Worm (Caenorhabditis elegans) whole organism, L4 larva: ENCODE results near the gene ddx-35.
A peak's percentile ranks its signal among the peaks of the same experiment; 100 is the strongest.

Experiments
- D1046.2 ChIP-seq: fragments of 200-800 bp; sonication (Bioruptor generic); IDR thresholded peaks from 2 replicates; pipeline ENCODE4 v1.3.6; 2022; ENCODE audit warnings: missing genetic modification characterization, missing compliant biosample characterization
- T20F7.1 ChIP-seq: fragments of 200-800 bp; sonication (Bioruptor generic); optimal IDR thresholded peaks from 2 replicates; lab custom pipeline; 2018; ENCODE audit warnings: mild to moderate bottlenecking, missing genetic modification characterization, missing compliant biosample characterization
- Y48G9A.11 ChIP-seq: fragments of 200-800 bp; sonication (Bioruptor generic); IDR thresholded peaks from 2 replicates; pipeline ENCODE4 v1.3.6; 2022; ENCODE audit warnings: missing genetic modification reagents, missing genetic modification characterization, missing compliant biosample characterization
- Y5F2A.4 ChIP-seq: fragments of 200-800 bp; sonication (Bioruptor generic); optimal IDR thresholded peaks from 2 replicates; lab custom pipeline; 2018; ENCODE audit warnings: mild to moderate bottlenecking, missing genetic modification characterization, missing compliant biosample characterization
- ZK546.5 ChIP-seq, 2 experiments: sonication (generic microtip); optimal IDR thresholded peaks; 2 replicates each; lab custom pipeline; 2017; ENCODE audit warnings: missing biosample characterization in 2 of 2, missing genetic modification characterization in 2 of 2
- aha-1 ChIP-seq: fragments of 150-350 bp; peaks from one replicate; lab custom pipeline; 2014; ENCODE audit warnings: missing biosample characterization, missing genetic modification characterization
- aly-2 ChIP-seq: sonication (generic microtip); optimal IDR thresholded peaks from 2 replicates; lab custom pipeline; 2018; ENCODE audit warnings: missing biosample characterization, missing genetic modification characterization
- ama-1 ChIP-seq: fragments of 150-350 bp; optimal IDR thresholded peaks from 2 replicates; lab custom pipeline; 2014; ENCODE audit warnings: inconsistent platforms, mixed read lengths
- ceh-28 ChIP-seq: fragments of 150-350 bp; optimal IDR thresholded peaks from 2 replicates; lab custom pipeline; 2014; ENCODE audit warnings: missing biosample characterization, missing genetic modification reagents, missing genetic modification characterization
- ceh-62 ChIP-seq: sonication (generic microtip); optimal IDR thresholded peaks from 2 replicates; lab custom pipeline; 2017; ENCODE audit warnings: missing biosample characterization, missing genetic modification characterization
- ceh-82 ChIP-seq: sonication (generic microtip); optimal IDR thresholded peaks from 2 replicates; lab custom pipeline; 2017; ENCODE audit warnings: missing biosample characterization, missing genetic modification characterization
- cey-2 ChIP-seq: sonication (generic microtip); optimal IDR thresholded peaks from 3 replicates; lab custom pipeline; 2017; ENCODE audit warnings: missing genetic modification characterization, mild to moderate bottlenecking, missing compliant biosample characterization, antibody characterized with exemption, borderline replicate concordance; ENCODE audit not compliant: insufficient read depth
- ctbp-1 ChIP-seq: fragments of 200-800 bp; sonication (Bioruptor generic); IDR thresholded peaks from 2 replicates; pipeline ENCODE4 v1.3.6; 2022; ENCODE audit warnings: missing genetic modification reagents, missing genetic modification characterization, missing compliant biosample characterization
- daf-19 ChIP-seq: fragments of 200-800 bp; sonication (Bioruptor generic); conservative IDR thresholded peaks from 2 replicates; pipeline ENCODE4 v1.3.6; 2022; ENCODE audit warnings: missing genetic modification characterization, missing compliant biosample characterization
- daf-8 ChIP-seq: fragments of 200-800 bp; sonication (Bioruptor generic); IDR thresholded peaks from 2 replicates; pipeline ENCODE4 v1.3.6; 2022; ENCODE audit warnings: missing genetic modification characterization, missing compliant biosample characterization
- dpl-1 ChIP-seq: fragments of 150-350 bp; optimal IDR thresholded peaks from 2 replicates; lab custom pipeline; 2014; ENCODE audit warnings: missing biosample characterization, missing genetic modification reagents, missing genetic modification characterization
- egl-27 ChIP-seq: sonication (generic microtip); optimal IDR thresholded peaks from 3 replicates; lab custom pipeline; 2017; ENCODE audit warnings: missing biosample characterization, missing genetic modification reagents, missing genetic modification characterization
- hmg-1.1 ChIP-seq: fragments of 200-800 bp; sonication (Bioruptor generic); IDR thresholded peaks from 2 replicates; pipeline ENCODE4 v1.3.6; 2022; ENCODE audit warnings: missing genetic modification reagents, missing genetic modification characterization, missing compliant biosample characterization
- lim-7 ChIP-seq: fragments of 200-800 bp; sonication (Bioruptor generic); IDR thresholded peaks from 2 replicates; pipeline ENCODE4 v1.3.6; 2022; ENCODE audit warnings: missing genetic modification characterization, missing compliant biosample characterization
- lin-1 ChIP-seq: fragments of 200-800 bp; sonication (Bioruptor generic); IDR thresholded peaks from 2 replicates; pipeline ENCODE4 v1.3.6; 2022; ENCODE audit warnings: missing genetic modification reagents, missing genetic modification characterization, missing compliant biosample characterization
- lin-13 ChIP-seq: fragments of 150-350 bp; optimal IDR thresholded peaks from 2 replicates; lab custom pipeline; 2014; ENCODE audit warnings: missing biosample characterization, missing genetic modification reagents, missing genetic modification characterization
- lin-15B ChIP-seq: fragments of 150-350 bp; sonication (generic microtip); optimal IDR thresholded peaks from 3 replicates; lab custom pipeline; 2014; ENCODE audit warnings: missing biosample characterization, missing genetic modification characterization
- lsy-2 ChIP-seq, 2 experiments: fragments of 150-350 bp in 1 of 2; sonication (generic microtip) in 1 of 2; optimal IDR thresholded peaks; 2 replicates each; lab custom pipeline; 2014 to 2017; ENCODE audit warnings: missing biosample characterization in 2 of 2, missing genetic modification characterization in 2 of 2
- madf-5 ChIP-seq, 2 experiments: fragments of 200-800 bp; sonication (Bioruptor generic); IDR thresholded peaks; 2 replicates each; pipeline ENCODE4 v1.3.6; 2022; ENCODE audit warnings: missing compliant biosample characterization in 2 of 2, missing genetic modification characterization in 2 of 2
- mep-1 ChIP-seq: fragments of 150-350 bp; sonication (generic microtip); optimal IDR thresholded peaks from 3 replicates; lab custom pipeline; 2014; ENCODE audit warnings: missing biosample characterization, missing genetic modification characterization
- mes-2 ChIP-seq: sonication (generic microtip); optimal IDR thresholded peaks from 2 replicates; lab custom pipeline; 2016; ENCODE audit warnings: missing genotype, mild to moderate bottlenecking, missing genetic modification characterization, missing compliant biosample characterization; ENCODE audit not compliant: poor library complexity, severe bottlenecking
- nhr-41 ChIP-seq: fragments of 200-800 bp; sonication (Bioruptor generic); IDR thresholded peaks from 2 replicates; pipeline ENCODE4 v1.3.6; 2022; ENCODE audit warnings: missing genetic modification reagents, missing genetic modification characterization, missing compliant biosample characterization
- nhr-48 ChIP-seq: sonication (generic microtip); optimal IDR thresholded peaks from 2 replicates; lab custom pipeline; 2016; ENCODE audit warnings: mild to moderate bottlenecking, missing genetic modification characterization, missing compliant biosample characterization
- php-3 ChIP-seq: fragments of 200-800 bp; sonication (Bioruptor generic); IDR thresholded peaks from 2 replicates; pipeline ENCODE4 v1.3.6; 2022; ENCODE audit warnings: missing genetic modification reagents, missing genetic modification characterization, missing compliant biosample characterization
- set-16 ChIP-seq: fragments of 200-800 bp; sonication (Bioruptor generic); IDR thresholded peaks from 2 replicates; pipeline ENCODE4 v1.3.6; 2022; ENCODE audit warnings: missing genetic modification reagents, missing genetic modification characterization, missing compliant biosample characterization
- skn-1 ChIP-seq: fragments of 150-350 bp; optimal IDR thresholded peaks from 2 replicates; lab custom pipeline; 2014; ENCODE audit warnings: missing biosample characterization, missing genetic modification characterization
- snpc-1.2 ChIP-seq: fragments of 200-800 bp; sonication (Bioruptor generic); IDR thresholded peaks from 2 replicates; pipeline ENCODE4 v1.3.6; 2022; ENCODE audit warnings: missing genetic modification reagents, missing genetic modification characterization, missing compliant biosample characterization
- spr-1 ChIP-seq: sonication (generic microtip); optimal IDR thresholded peaks from 2 replicates; lab custom pipeline; 2016; ENCODE audit warnings: mild to moderate bottlenecking, missing genetic modification characterization, missing compliant biosample characterization
- tag-97 ChIP-seq: fragments of 200-800 bp; sonication (Bioruptor generic); IDR thresholded peaks from 2 replicates; pipeline ENCODE4 v1.3.6; 2022; ENCODE audit warnings: missing genetic modification characterization, missing compliant biosample characterization
- zip-11 ChIP-seq: fragments of 200-800 bp; sonication (Bioruptor generic); IDR thresholded peaks from 2 replicates; pipeline ENCODE4 v1.3.6; 2022; ENCODE audit warnings: missing genetic modification characterization, missing compliant biosample characterization

ddx-35 gene

ce11 chrIII:1598927-1599326 is 44.7 kb upstream of the ddx-35 start (continued):
- TF ChIP-seq daf-8 (GFP tag; lab: Robert Waterston, UW) (0 out of 2 replicates have a peak, but pooled peaks have one; percentile 36), mes-2 (tag; lab: Kevin White, UChicago) (peak; percentile 25), daf-19 (GFP tag; lab: Robert Waterston, UW) (peak; percentile 74), madf-5 (GFP tag; IDR thresholded peaks at IDR 0.05; lab: Robert Waterston, UW) (0 out of 4 replicates have a peak, but pooled peaks have one; percentile 7 to 66), nhr-41 (GFP tag; lab: Robert Waterston, UW) (no peak), egl-27 (tag; lab: Kevin White, UChicago) (no peak), Y48G9A.11 (GFP tag; lab: Robert Waterston, UW) (peak; percentile 46; the same call in 1 of the 2 replicates), lin-13 (peak; percentile 81), lim-7 (peak; percentile 75), ZK546.5 (tag; optimal IDR thresholded peaks at IDR 0.05; lab: Kevin White, UChicago) (no peak), snpc-1.2 (peak; percentile 46; the same call in 1 of the 2 replicates)

- TF ChIP-seq ceh-28: no peak
- peak; percentile 28 for TF ChIP-seq mep-1 (tag; lab: Kevin White, UChicago)
- TF ChIP-seq aha-1 (tag; lab: Kevin White, UChicago): peak; percentile 87
- no peak for TF ChIP-seq set-16 (GFP tag; lab: Robert Waterston, UW)
- TF ChIP-seq lsy-2 (tag; optimal IDR thresholded peaks at IDR 0.05; lab: Kevin White, UChicago): peak in 1 of 2 experiments; percentile 57
- TF ChIP-seq spr-1 (tag; lab: Kevin White, UChicago): no peak
- no peak for TF ChIP-seq lin-15B
- no peak for TF ChIP-seq T20F7.1 (GFP tag; lab: Kevin White, UChicago)
- 0 out of 2 replicates have a peak, but pooled peaks have one; percentile 15 for TF ChIP-seq ctbp-1 (GFP tag; lab: Robert Waterston, UW)
- no peak for TF ChIP-seq lin-1 (GFP tag; lab: Robert Waterston, UW)
- no peak for TF ChIP-seq zip-11 (GFP tag; lab: Robert Waterston, UW)
- no peak for TF ChIP-seq Y5F2A.4
- no peak for TF ChIP-seq php-3 (GFP tag; lab: Robert Waterston, UW)
- no peak for TF ChIP-seq tag-97 (GFP tag; lab: Robert Waterston, UW)
- no peak for TF ChIP-seq D1046.2 (GFP tag; lab: Robert Waterston, UW)
- no peak for TF ChIP-seq ZK546.5 (tag; optimal IDR thresholded peaks at IDR 0.05; lab: Kevin White, UChicago)
- TF ChIP-seq hmg-1.1 (GFP tag; lab: Robert Waterston, UW): peak; percentile 64
- TF ChIP-seq ceh-62 (tag; lab: Kevin White, UChicago): no peak
- no peak for TF ChIP-seq ceh-82 (tag; lab: Kevin White, UChicago)
- TF ChIP-seq ama-1 (lab: Kevin White, UChicago): peak; percentile 11
- no peak for TF ChIP-seq cey-2 (tag; lab: Kevin White, UChicago)
- peak; percentile 16 for TF ChIP-seq dpl-1
Observed at ce11 chrIII:1591681-1592080, 37.4 kb upstream of the ddx-35 start.

ce11 chrIII:1584216-1584715 is 30.0 kb upstream of the ddx-35 start:
- TF ChIP-seq aha-1 (tag; lab: Kevin White, UChicago) (peak; percentile 74), ceh-28 (peak; percentile 91), nhr-48 (tag; lab: Kevin White, UChicago) (no peak)
- TF ChIP-seq, all 104 proteins: peak for 2

- TF ChIP-seq skn-1 (tag; lab: Kevin White, UChicago) (no peak), aly-2 (no peak), ceh-28 (peak; percentile 97), ama-1 (lab: Kevin White, UChicago) (no peak)
Observed at ce11 chrIII:1583529-1583928, 29.3 kb upstream of the ddx-35 start.
